Fruit fly (Drosophila melanogaster) whole organism: ENCODE results near the gene to.

Source experiments
- CG8478 ChIP-seq: fragments of >200 bp; optimal IDR thresholded peaks from 2 replicates; lab custom pipeline; 2018; ENCODE audit warnings: inconsistent platforms
- Dll ChIP-seq: fragments of >200 bp; optimal IDR thresholded peaks from 2 replicates; lab custom pipeline; 2017
- EcR ChIP-seq, 2 experiments: fragments of >200 bp; optimal IDR thresholded peaks; 2 replicates each; lab custom pipeline; 2017; ENCODE audit warnings: missing biosample characterization in 2 of 2, missing genetic modification characterization in 2 of 2, missing genetic modification reagents in 2 of 2
- pan ChIP-seq: fragments of >200 bp; optimal IDR thresholded peaks from 2 replicates; lab custom pipeline; 2017
- psq ChIP-seq: fragments of >200 bp; optimal IDR thresholded peaks from 2 replicates; lab custom pipeline; 2017
- usp ChIP-seq: fragments of >200 bp; optimal IDR thresholded peaks from 2 replicates; lab custom pipeline; 2017; ENCODE audit warnings: missing biosample characterization, missing genetic modification characterization, mixed read lengths

- TF ChIP-seq psq (no peak), pan (lab: Kevin White, UChicago) (no peak), Dll (lab: Kevin White, UChicago) (no peak), CG8478 (lab: Kevin White, UChicago) (no peak), EcR (GFP tag; optimal IDR thresholded peaks at IDR 0.05; lab: Kevin White, UChicago) (no peak), usp (GFP tag; lab: Kevin White, UChicago) (no peak)
These were observed 5.3 kb downstream of the to start, which contains the start of gene bam for dm6 chr3R:25245052-25245813.
